Fruit fly (Drosophila melanogaster) whole organism, embryonic: Measurements from ENCODE around the gene Lerp.

Experiments used
- Aef1 ChIP-seq: fragments of 200-800 bp; sonication (Bioruptor generic); IDR thresholded peaks from 3 replicates; pipeline ENCODE4 v1.3.6; 2022; ENCODE audit warnings: missing biosample characterization, missing genetic modification characterization
- CG10959 ChIP-seq: fragments of 200-800 bp; sonication (Bioruptor generic); IDR thresholded peaks from 2 replicates; pipeline ENCODE4 v1.3.6; 2022; ENCODE audit warnings: missing biosample characterization, missing genetic modification characterization
- CG11398 ChIP-seq: fragments of 200-800 bp; sonication (Bioruptor generic); optimal IDR thresholded peaks from 2 replicates; lab custom pipeline; 2016; ENCODE audit warnings: missing biosample characterization, missing genetic modification characterization
- CG11456 ChIP-seq: fragments of 200-800 bp; sonication (Bioruptor generic); IDR thresholded peaks from 3 replicates; pipeline ENCODE4 v1.3.6; 2022; ENCODE audit warnings: missing biosample characterization, missing genetic modification characterization
- CG11504 ChIP-seq: fragments of 200-800 bp; sonication (Bioruptor generic); optimal IDR thresholded peaks from 3 replicates; lab custom pipeline; 2019; ENCODE audit warnings: missing biosample characterization, mild to moderate bottlenecking, missing genetic modification characterization, moderate library complexity
- CG12391 ChIP-seq: fragments of 200-800 bp; sonication (Bioruptor generic); optimal IDR thresholded peaks from 3 replicates; lab custom pipeline; 2018; ENCODE audit warnings: missing biosample characterization, mild to moderate bottlenecking, missing genetic modification characterization, moderate library complexity
- CG12942 ChIP-seq: fragments of 200-800 bp; sonication (Bioruptor generic); optimal IDR thresholded peaks from 3 replicates; lab custom pipeline; 2016; ENCODE audit warnings: missing biosample characterization, missing genetic modification characterization
- CG13775 ChIP-seq: fragments of 200-800 bp; sonication (Bioruptor generic); optimal IDR thresholded peaks from 3 replicates; lab custom pipeline; 2017; ENCODE audit warnings: missing biosample characterization, mild to moderate bottlenecking, missing genetic modification characterization
- CG14050 ChIP-seq: fragments of 200-800 bp; sonication (Bioruptor generic); IDR thresholded peaks from 3 replicates; pipeline ENCODE4 v1.3.6; 2022; ENCODE audit warnings: missing biosample characterization, missing genetic modification characterization
- CG14441 ChIP-seq: fragments of 200-800 bp; sonication (Bioruptor generic); IDR thresholded peaks from 2 replicates; pipeline ENCODE4 v1.3.6; 2022; ENCODE audit warnings: missing biosample characterization, missing genetic modification characterization
- CG14667 ChIP-seq: fragments of 200-800 bp; sonication (Bioruptor generic); IDR thresholded peaks from 2 replicates; pipeline ENCODE4 v1.3.6; 2022; ENCODE audit warnings: missing biosample characterization, missing genetic modification characterization
- CG1529 ChIP-seq: fragments of 200-800 bp; sonication (Bioruptor generic); optimal IDR thresholded peaks from 3 replicates; lab custom pipeline; 2018; ENCODE audit warnings: missing biosample characterization, missing genetic modification characterization
- CG17328 ChIP-seq: fragments of 200-800 bp; sonication (Bioruptor generic); IDR thresholded peaks from 2 replicates; pipeline ENCODE4 v1.3.6; 2022; ENCODE audit warnings: missing biosample characterization, missing genetic modification characterization
- CG17361 ChIP-seq: fragments of 200-800 bp; sonication (Bioruptor generic); IDR thresholded peaks from 3 replicates; pipeline ENCODE4 v1.3.6; 2022; ENCODE audit warnings: missing biosample characterization, missing genetic modification characterization
- CG18599 ChIP-seq: fragments of 200-800 bp; sonication (Bioruptor generic); optimal IDR thresholded peaks from 3 replicates; lab custom pipeline; 2017; ENCODE audit warnings: missing biosample characterization, missing genetic modification characterization, mild to moderate bottlenecking, moderate library complexity, missing genetic modification reagents
- CG18619 ChIP-seq: fragments of 200-800 bp; sonication (Bioruptor generic); optimal IDR thresholded peaks from 3 replicates; lab custom pipeline; 2017; ENCODE audit warnings: missing biosample characterization, mild to moderate bottlenecking, missing genetic modification characterization
- CG2202 ChIP-seq: fragments of 200-800 bp; sonication (Bioruptor generic); optimal IDR thresholded peaks from 2 replicates; lab custom pipeline; 2018; ENCODE audit warnings: missing biosample characterization, mild to moderate bottlenecking, missing genetic modification characterization
- CG30431 ChIP-seq: fragments of 200-800 bp; sonication (Bioruptor generic); optimal IDR thresholded peaks from 2 replicates; lab custom pipeline; 2017; ENCODE audit warnings: missing biosample characterization, missing genetic modification characterization
- CG42726 ChIP-seq: fragments of 200-800 bp; sonication (Bioruptor generic); IDR thresholded peaks from 2 replicates; pipeline ENCODE4 v1.3.6; 2022; ENCODE audit warnings: missing biosample characterization, missing genetic modification characterization; ENCODE audit not compliant: partially characterized antibody
- CG4820 ChIP-seq: fragments of 200-800 bp; sonication (Bioruptor generic); optimal IDR thresholded peaks from 3 replicates; lab custom pipeline; 2016; ENCODE audit warnings: missing biosample characterization, missing genetic modification characterization
- CG4854 ChIP-seq: fragments of 200-800 bp; sonication (Bioruptor generic); optimal IDR thresholded peaks from 2 replicates; lab custom pipeline; 2016; ENCODE audit warnings: missing biosample characterization, missing genetic modification characterization, inconsistent platforms
- CG6791 ChIP-seq: fragments of 200-800 bp; sonication (Bioruptor generic); IDR thresholded peaks from 3 replicates; pipeline ENCODE4 v1.3.6; 2022; ENCODE audit warnings: missing biosample characterization, missing genetic modification characterization; ENCODE audit not compliant: partially characterized antibody
- CG7357 ChIP-seq: fragments of 200-800 bp; sonication (Bioruptor generic); IDR thresholded peaks from 3 replicates; pipeline ENCODE4 v1.3.6; 2022; ENCODE audit warnings: missing biosample characterization, missing genetic modification characterization
- CG7556 ChIP-seq: fragments of 200-800 bp; sonication (Bioruptor generic); optimal IDR thresholded peaks from 2 replicates; lab custom pipeline; 2017; ENCODE audit warnings: missing biosample characterization, mild to moderate bottlenecking, missing genetic modification characterization
- CG7839 ChIP-seq: fragments of 200-800 bp; sonication (Bioruptor generic); optimal IDR thresholded peaks from 3 replicates; lab custom pipeline; 2018; ENCODE audit warnings: missing biosample characterization, mild to moderate bottlenecking, missing genetic modification characterization, moderate library complexity
- CG8924 ChIP-seq: fragments of 200-800 bp; optimal IDR thresholded peaks from 3 replicates; lab custom pipeline; 2019; ENCODE audit warnings: missing biosample characterization, mild to moderate bottlenecking, missing genetic modification characterization, moderate library complexity
- CG9727 ChIP-seq: fragments of 200-800 bp; sonication (Bioruptor generic); optimal IDR thresholded peaks from 3 replicates; lab custom pipeline; 2017; ENCODE audit warnings: missing biosample characterization, mild to moderate bottlenecking, missing genetic modification characterization
- Chrac-16 ChIP-seq: fragments of 200-800 bp; sonication (Bioruptor generic); optimal IDR thresholded peaks from 3 replicates; lab custom pipeline; 2016; ENCODE audit warnings: missing biosample characterization, missing genetic modification characterization
- CkIIα-i1 ChIP-seq: fragments of 200-800 bp; sonication (Bioruptor generic); IDR thresholded peaks from 2 replicates; pipeline ENCODE4 v1.3.6; 2022; ENCODE audit warnings: missing biosample characterization, missing genetic modification characterization
- D19B ChIP-seq: fragments of 200-800 bp; sonication (Bioruptor generic); optimal IDR thresholded peaks from 2 replicates; lab custom pipeline; 2017; ENCODE audit warnings: missing biosample characterization, mild to moderate bottlenecking, missing genetic modification characterization
- Dfd ChIP-seq, 2 experiments: fragments of >200 bp; optimal IDR thresholded peaks; 2 replicates each; lab custom pipeline; 2017; ENCODE audit warnings: missing biosample characterization in 2 of 2, missing genetic modification characterization in 2 of 2
- Dref ChIP-seq: fragments of 200-800 bp; sonication (Bioruptor generic); IDR thresholded peaks from 2 replicates; pipeline ENCODE4 v1.3.6; 2022; ENCODE audit warnings: missing biosample characterization, missing genetic modification characterization
- Elba2 ChIP-seq: fragments of 200-800 bp; sonication (Bioruptor generic); optimal IDR thresholded peaks from 3 replicates; lab custom pipeline; 2016; ENCODE audit warnings: missing biosample characterization, missing genetic modification characterization
- HLHmδ ChIP-seq: fragments of 200-800 bp; sonication (Bioruptor generic); optimal IDR thresholded peaks from 2 replicates; lab custom pipeline; 2018; ENCODE audit warnings: missing biosample characterization, mild to moderate bottlenecking, missing genetic modification characterization, moderate library complexity
- Kr ChIP-seq: fragments of 200-800 bp; sonication (Bioruptor generic); optimal IDR thresholded peaks from 2 replicates; lab custom pipeline; 2017; ENCODE audit warnings: missing biosample characterization, mild to moderate bottlenecking, missing genetic modification characterization
- Rx ChIP-seq: fragments of 200-800 bp; sonication (Bioruptor generic); IDR thresholded peaks from 2 replicates; pipeline ENCODE4 v1.3.6; 2022; ENCODE audit warnings: missing biosample characterization, missing genetic modification characterization
- Sin3A ChIP-seq: fragments of >200 bp; optimal IDR thresholded peaks from 2 replicates; lab custom pipeline; 2018
- ase ChIP-seq: fragments of 200-800 bp; sonication (Bioruptor generic); IDR thresholded peaks from 3 replicates; pipeline ENCODE4 v1.3.6; 2022; ENCODE audit warnings: missing biosample characterization, missing genetic modification characterization
- croc ChIP-seq: fragments of 200-800 bp; sonication (Bioruptor generic); conservative IDR thresholded peaks from 3 replicates; pipeline ENCODE4 v1.3.6; 2022; ENCODE audit warnings: missing biosample characterization, missing genetic modification characterization
- crp ChIP-seq, 2 experiments: fragments of 200-800 bp; sonication (Bioruptor generic); optimal IDR thresholded peaks; 2 replicates in 1 of 2; 3 replicates in 1 of 2; lab custom pipeline; 2017; ENCODE audit warnings: missing biosample characterization in 2 of 2, missing genetic modification characterization in 2 of 2, mild to moderate bottlenecking in 1 of 2, moderate library complexity in 1 of 2
- danr ChIP-seq: fragments of 200-800 bp; sonication (Bioruptor generic); IDR thresholded peaks from 2 replicates; pipeline ENCODE4 v1.3.6; 2022; ENCODE audit warnings: missing biosample characterization, missing genetic modification characterization
- dmrt11E ChIP-seq: fragments of 200-800 bp; sonication (Bioruptor generic); optimal IDR thresholded peaks from 3 replicates; lab custom pipeline; 2018; ENCODE audit warnings: missing biosample characterization, mild to moderate bottlenecking, missing genetic modification characterization, moderate library complexity
- gcm2 ChIP-seq: fragments of 200-800 bp; sonication (Bioruptor generic); optimal IDR thresholded peaks from 2 replicates; lab custom pipeline; 2016; ENCODE audit warnings: missing biosample characterization, missing genetic modification characterization
- phol ChIP-seq: fragments of 200-800 bp; sonication (Bioruptor generic); optimal IDR thresholded peaks from 3 replicates; lab custom pipeline; 2018; ENCODE audit warnings: missing biosample characterization, mild to moderate bottlenecking, missing genetic modification characterization, moderate library complexity
- pum ChIP-seq: fragments of 200-800 bp; sonication (Bioruptor generic); optimal IDR thresholded peaks from 2 replicates; lab custom pipeline; 2016; ENCODE audit warnings: missing biosample characterization, missing genetic modification characterization
- schlank ChIP-seq: fragments of 200-800 bp; sonication (Bioruptor generic); optimal IDR thresholded peaks from 2 replicates; lab custom pipeline; 2018; ENCODE audit warnings: missing biosample characterization, mild to moderate bottlenecking, missing genetic modification characterization
- slou ChIP-seq: fragments of 200-800 bp; sonication (Bioruptor generic); optimal IDR thresholded peaks from 3 replicates; lab custom pipeline; 2016; ENCODE audit warnings: missing biosample characterization, missing genetic modification characterization
- sr ChIP-seq: fragments of 200-800 bp; sonication (Bioruptor generic); IDR thresholded peaks from 3 replicates; pipeline ENCODE4 v1.3.6; 2022; ENCODE audit warnings: missing biosample characterization, missing genetic modification characterization
- ssp ChIP-seq: fragments of 200-800 bp; sonication (Bioruptor generic); IDR thresholded peaks from 2 replicates; pipeline ENCODE4 v1.3.6; 2022; ENCODE audit warnings: missing biosample characterization, missing genetic modification characterization
- stwl ChIP-seq: fragments of 200-800 bp; sonication (Bioruptor generic); optimal IDR thresholded peaks from 3 replicates; lab custom pipeline; 2018; ENCODE audit warnings: missing biosample characterization, mild to moderate bottlenecking, missing genetic modification characterization, moderate library complexity

Lerp gene

dm6 chr3R:26906711-26907510, 44.0 kb upstream of the Lerp start (continued):
- no peak for TF ChIP-seq CG13775 (GFP tag; lab: Kevin White, UChicago)
- TF ChIP-seq CG8924: no peak
- TF ChIP-seq Elba2 (GFP tag; lab: Kevin White, UChicago): no peak
- no peak for TF ChIP-seq ase
- no peak for TF ChIP-seq Kr (GFP tag; lab: Kevin White, UChicago)
- no peak for TF ChIP-seq sr (GFP tag; lab: Robert Waterston, UW)
- TF ChIP-seq CG18599 (GFP tag; lab: Kevin White, UChicago): no peak
- no peak for TF ChIP-seq Chrac-16
- no peak for TF ChIP-seq Dfd (GFP tag; optimal IDR thresholded peaks at IDR 0.05; lab: Kevin White, UChicago)
- no peak for TF ChIP-seq danr (GFP tag; lab: Robert Waterston, UW)
- no peak for TF ChIP-seq CG30431 (GFP tag; lab: Kevin White, UChicago)
- no peak for TF ChIP-seq ssp (GFP tag; lab: Robert Waterston, UW)
- TF ChIP-seq CG4820 (GFP tag; lab: Kevin White, UChicago): no peak
- TF ChIP-seq CG42726: no peak
- TF ChIP-seq CG9727: no peak
- TF ChIP-seq Rx: no peak
- no peak for TF ChIP-seq crp (GFP tag; optimal IDR thresholded peaks at IDR 0.05; lab: Kevin White, UChicago)
- TF ChIP-seq Sin3A (lab: Kevin White, UChicago): no peak
- peak; percentile 15 for TF ChIP-seq CG7839 (tag; lab: Kevin White, UChicago)
- peak; percentile 35; the same call in 1 of the 3 replicates for TF ChIP-seq Aef1 (GFP tag; lab: Robert Waterston, UW)
- TF ChIP-seq CG18619 (GFP tag; lab: Kevin White, UChicago): no peak
- TF ChIP-seq CG7556 (GFP tag; lab: Kevin White, UChicago): no peak
- TF ChIP-seq CG11456 (GFP tag; lab: Robert Waterston, UW): 0 out of 3 replicates have a peak, but pooled peaks have one; percentile 51
- TF ChIP-seq gcm2 (GFP tag; lab: Kevin White, UChicago): no peak
- no peak for TF ChIP-seq CG12391
- TF ChIP-seq CG11398 (GFP tag; lab: Kevin White, UChicago): no peak
- TF ChIP-seq CG1529 (GFP tag; lab: Kevin White, UChicago): no peak
- TF ChIP-seq schlank: no peak
- no peak for TF ChIP-seq Dref (GFP tag; lab: Robert Waterston, UW)
- peak; percentile 74 for TF ChIP-seq D19B (GFP tag; lab: Kevin White, UChicago)
- no peak for TF ChIP-seq CG17361
- no peak for TF ChIP-seq CG17328 (GFP tag; lab: Robert Waterston, UW)
- no peak for TF ChIP-seq phol (tag; lab: Kevin White, UChicago)
- no peak for TF ChIP-seq dmrt11E (tag; lab: Kevin White, UChicago)
- TF ChIP-seq HLHmδ (GFP tag; lab: Kevin White, UChicago): no peak
- no peak for TF ChIP-seq CG14050
- no peak for TF ChIP-seq CG12942
- no peak for TF ChIP-seq stwl (tag; lab: Kevin White, UChicago)
- no peak for TF ChIP-seq croc (GFP tag; lab: Robert Waterston, UW)
- TF ChIP-seq pum (GFP tag; lab: Kevin White, UChicago): no peak
- TF ChIP-seq CG14667 (GFP tag; lab: Robert Waterston, UW): no peak
- TF ChIP-seq slou (GFP tag; lab: Kevin White, UChicago): no peak
- no peak for TF ChIP-seq CG7357
- TF ChIP-seq CG11504 (tag; lab: Kevin White, UChicago): no peak
- peak; percentile 19; the same call in 1 of the 3 replicates for TF ChIP-seq CG6791 (GFP tag; lab: Robert Waterston, UW)
- TF ChIP-seq CG2202: no peak
- TF ChIP-seq CG14441: peak; percentile 9; the same call in 1 of the 2 replicates
- TF ChIP-seq CG10959 (GFP tag; lab: Robert Waterston, UW): no peak
- no peak for TF ChIP-seq CkIIα-i1 (GFP tag; lab: Robert Waterston, UW)
- TF ChIP-seq CG4854: no peak
